Fruit fly (Drosophila melanogaster) whole organism, embryonic: ENCODE data around the gene Sgp.

Experiments
- Adf1 ChIP-seq: fragments of 200-800 bp; sonication (Bioruptor generic); IDR thresholded peaks from 2 replicates; pipeline ENCODE4 v1.3.6; 2022; ENCODE audit warnings: missing biosample characterization, missing genetic modification characterization
- B-H2 ChIP-seq: fragments of 200-800 bp; sonication (Bioruptor generic); optimal IDR thresholded peaks from 2 replicates; lab custom pipeline; 2018; ENCODE audit warnings: missing biosample characterization, mild to moderate bottlenecking, missing genetic modification characterization
- CG10462 ChIP-seq: fragments of 200-800 bp; sonication (Bioruptor generic); optimal IDR thresholded peaks from 2 replicates; lab custom pipeline; 2016; ENCODE audit warnings: missing biosample characterization, missing genetic modification characterization
- CG11085 ChIP-seq: fragments of 200-800 bp; sonication (Bioruptor generic); IDR thresholded peaks from 2 replicates; pipeline ENCODE4 v1.3.6; 2022; ENCODE audit warnings: missing biosample characterization, missing genetic modification characterization
- CG11398 ChIP-seq: fragments of 200-800 bp; sonication (Bioruptor generic); optimal IDR thresholded peaks from 2 replicates; lab custom pipeline; 2016; ENCODE audit warnings: missing biosample characterization, missing genetic modification characterization
- CG13775 ChIP-seq: fragments of 200-800 bp; sonication (Bioruptor generic); optimal IDR thresholded peaks from 3 replicates; lab custom pipeline; 2017; ENCODE audit warnings: missing biosample characterization, mild to moderate bottlenecking, missing genetic modification characterization
- CG14441 ChIP-seq: fragments of 200-800 bp; sonication (Bioruptor generic); IDR thresholded peaks from 2 replicates; pipeline ENCODE4 v1.3.6; 2022; ENCODE audit warnings: missing biosample characterization, missing genetic modification characterization
- CG14860 ChIP-seq: fragments of 200-800 bp; sonication (Bioruptor generic); IDR thresholded peaks from 3 replicates; pipeline ENCODE4 v1.3.6; 2022; ENCODE audit warnings: missing biosample characterization, missing genetic modification characterization; ENCODE audit not compliant: partially characterized antibody
- CG15269 ChIP-seq: fragments of 200-800 bp; sonication (Bioruptor generic); optimal IDR thresholded peaks from 2 replicates; lab custom pipeline; 2018; ENCODE audit warnings: missing biosample characterization, mild to moderate bottlenecking, missing genetic modification characterization, moderate library complexity
- CG1602 ChIP-seq: fragments of 200-800 bp; sonication (Bioruptor generic); optimal IDR thresholded peaks from 3 replicates; lab custom pipeline; 2016; ENCODE audit warnings: missing biosample characterization, missing genetic modification characterization
- CG17186 ChIP-seq: fragments of 200-800 bp; sonication (Bioruptor generic); optimal IDR thresholded peaks from 3 replicates; lab custom pipeline; 2017; ENCODE audit warnings: missing biosample characterization, missing genetic modification reagents, missing genetic modification characterization
- CG17802 ChIP-seq: fragments of 200-800 bp; sonication (Bioruptor generic); optimal IDR thresholded peaks from 2 replicates; lab custom pipeline; 2018; ENCODE audit warnings: missing biosample characterization, mild to moderate bottlenecking, missing genetic modification characterization, moderate library complexity
- CG3407 ChIP-seq: fragments of 200-800 bp; sonication (Bioruptor generic); optimal IDR thresholded peaks from 2 replicates; lab custom pipeline; 2018; ENCODE audit warnings: missing biosample characterization, mild to moderate bottlenecking, missing genetic modification characterization
- CG3847 ChIP-seq: fragments of 200-800 bp; sonication (Bioruptor generic); IDR thresholded peaks from 2 replicates; pipeline ENCODE4 v1.3.6; 2022; ENCODE audit warnings: missing biosample characterization, missing genetic modification characterization
- CG4282 ChIP-seq: fragments of 200-800 bp; sonication (Bioruptor generic); optimal IDR thresholded peaks from 2 replicates; lab custom pipeline; 2016; ENCODE audit warnings: missing biosample characterization, missing genetic modification characterization
- CG6813 ChIP-seq: fragments of 200-800 bp; sonication (Bioruptor generic); optimal IDR thresholded peaks from 2 replicates; lab custom pipeline; 2017; ENCODE audit warnings: missing biosample characterization, missing genetic modification characterization, mild to moderate bottlenecking, moderate library complexity, missing genetic modification reagents
- CG9609 ChIP-seq: fragments of 200-800 bp; sonication (Bioruptor generic); optimal IDR thresholded peaks from 3 replicates; lab custom pipeline; 2016; ENCODE audit warnings: missing biosample characterization, missing genetic modification characterization
- D19B ChIP-seq: fragments of 200-800 bp; sonication (Bioruptor generic); optimal IDR thresholded peaks from 2 replicates; lab custom pipeline; 2017; ENCODE audit warnings: missing biosample characterization, mild to moderate bottlenecking, missing genetic modification characterization
- Dfd ChIP-seq, 2 experiments: fragments of >200 bp; optimal IDR thresholded peaks; 2 replicates each; lab custom pipeline; 2017; ENCODE audit warnings: missing biosample characterization in 2 of 2, missing genetic modification characterization in 2 of 2
- Dll ChIP-seq: fragments of 200-800 bp; sonication (Bioruptor generic); IDR thresholded peaks from 4 replicates; pipeline ENCODE4 v1.3.6; 2022; ENCODE audit warnings: missing biosample characterization, missing genetic modification characterization; ENCODE audit not compliant: partially characterized antibody
- Ets97D ChIP-seq: fragments of 200-800 bp; sonication (Bioruptor generic); optimal IDR thresholded peaks from 3 replicates; lab custom pipeline; 2016; ENCODE audit warnings: missing biosample characterization, missing genetic modification characterization
- Fer3 ChIP-seq: fragments of 200-800 bp; sonication (Bioruptor generic); optimal IDR thresholded peaks from 2 replicates; lab custom pipeline; 2018; ENCODE audit warnings: missing biosample characterization, mild to moderate bottlenecking, missing genetic modification characterization, moderate library complexity
- H2.0 ChIP-seq: fragments of 200-800 bp; sonication (Bioruptor generic); IDR thresholded peaks from 2 replicates; pipeline ENCODE4 v1.3.6; 2022; ENCODE audit warnings: missing biosample characterization, missing genetic modification characterization
- Hr78 ChIP-seq, 2 experiments: fragments of 200-800 bp in 1 of 2; fragments of >200 bp in 1 of 2; sonication (Bioruptor generic) in 1 of 2; optimal IDR thresholded peaks; 2 replicates each; lab custom pipeline; 2017 to 2019; ENCODE audit warnings: missing biosample characterization in 2 of 2, missing genetic modification characterization in 2 of 2, mild to moderate bottlenecking in 1 of 2, moderate library complexity in 1 of 2
- Jarid2 ChIP-seq: fragments of 200-800 bp; sonication (Bioruptor generic); optimal IDR thresholded peaks from 3 replicates; lab custom pipeline; 2017; ENCODE audit warnings: mild to moderate bottlenecking, missing biosample characterization, missing genetic modification reagents, missing genetic modification characterization
- NK7.1 ChIP-seq: fragments of 200-800 bp; sonication (Bioruptor generic); optimal IDR thresholded peaks from 3 replicates; lab custom pipeline; 2016; ENCODE audit warnings: missing biosample characterization, missing genetic modification characterization
- Usf ChIP-seq: fragments of 200-800 bp; sonication (Bioruptor generic); optimal IDR thresholded peaks from 2 replicates; lab custom pipeline; 2017; ENCODE audit warnings: missing genotype, missing biosample characterization, missing genetic modification characterization
- btn ChIP-seq: fragments of 200-800 bp; sonication (Bioruptor generic); optimal IDR thresholded peaks from 2 replicates; lab custom pipeline; 2016; ENCODE audit warnings: missing biosample characterization, missing genetic modification characterization
- cad ChIP-seq: fragments of >200 bp; optimal IDR thresholded peaks from 2 replicates; lab custom pipeline; 2017; ENCODE audit warnings: missing biosample characterization, missing genetic modification characterization
- chinmo ChIP-seq: fragments of 200-800 bp; sonication (Bioruptor generic); IDR thresholded peaks from 4 replicates; pipeline ENCODE4 v1.3.6; 2022; ENCODE audit warnings: missing biosample characterization, missing genetic modification characterization; ENCODE audit not compliant: partially characterized antibody
- croc ChIP-seq: fragments of 200-800 bp; sonication (Bioruptor generic); conservative IDR thresholded peaks from 3 replicates; pipeline ENCODE4 v1.3.6; 2022; ENCODE audit warnings: missing biosample characterization, missing genetic modification characterization
- disco-r ChIP-seq: fragments of 200-800 bp; sonication (Bioruptor generic); optimal IDR thresholded peaks from 2 replicates; lab custom pipeline; 2016; ENCODE audit warnings: missing biosample characterization, missing genetic modification characterization
- eyg ChIP-seq: fragments of 200-800 bp; sonication (Bioruptor generic); optimal IDR thresholded peaks from 3 replicates; lab custom pipeline; 2016; ENCODE audit warnings: missing biosample characterization, missing genetic modification characterization
- klu ChIP-seq: fragments of 200-800 bp; sonication (Bioruptor generic); IDR thresholded peaks from 2 replicates; pipeline ENCODE4 v1.3.6; 2022; ENCODE audit warnings: missing biosample characterization, missing genetic modification characterization
- kni ChIP-seq: fragments of 200-800 bp; sonication (Bioruptor generic); optimal IDR thresholded peaks from 3 replicates; lab custom pipeline; 2017; ENCODE audit warnings: mild to moderate bottlenecking, missing biosample characterization, missing genetic modification reagents, missing genetic modification characterization
- lab ChIP-seq: fragments of 200-800 bp; sonication (Bioruptor generic); optimal IDR thresholded peaks from 3 replicates; lab custom pipeline; 2017; ENCODE audit warnings: missing biosample characterization, missing genetic modification characterization, mild to moderate bottlenecking, moderate library complexity, missing genetic modification reagents
- luna ChIP-seq: fragments of 200-800 bp; sonication (Bioruptor generic); optimal IDR thresholded peaks from 2 replicates; lab custom pipeline; 2016; ENCODE audit warnings: missing biosample characterization, missing genetic modification characterization
- oc ChIP-seq: fragments of 200-800 bp; sonication (Bioruptor generic); optimal IDR thresholded peaks from 2 replicates; lab custom pipeline; 2018; ENCODE audit warnings: missing biosample characterization, mild to moderate bottlenecking, missing genetic modification characterization, moderate library complexity
- psq ChIP-seq: fragments of 200-800 bp; sonication (Bioruptor generic); optimal IDR thresholded peaks from 2 replicates; lab custom pipeline; 2017; ENCODE audit warnings: missing biosample characterization, missing genetic modification characterization
- pzg ChIP-seq: fragments of 200-800 bp; sonication (Bioruptor generic); optimal IDR thresholded peaks from 3 replicates; lab custom pipeline; 2018; ENCODE audit warnings: missing biosample characterization, mild to moderate bottlenecking, missing genetic modification characterization, moderate library complexity
- row ChIP-seq: fragments of 200-800 bp; sonication (Bioruptor generic); IDR thresholded peaks from 3 replicates; pipeline ENCODE4 v1.3.6; 2022; ENCODE audit warnings: missing biosample characterization, missing genetic modification characterization
- schlank ChIP-seq: fragments of 200-800 bp; sonication (Bioruptor generic); optimal IDR thresholded peaks from 2 replicates; lab custom pipeline; 2018; ENCODE audit warnings: missing biosample characterization, mild to moderate bottlenecking, missing genetic modification characterization
- so ChIP-seq: fragments of 200-800 bp; sonication (Bioruptor generic); IDR thresholded peaks from 3 replicates; pipeline ENCODE4 v1.3.6; 2022; ENCODE audit warnings: missing biosample characterization, missing genetic modification characterization
- sob ChIP-seq: fragments of 200-800 bp; sonication (Bioruptor generic); IDR thresholded peaks from 2 replicates; pipeline ENCODE4 v1.3.6; 2022; ENCODE audit warnings: missing biosample characterization, missing genetic modification characterization
- sqz ChIP-seq: fragments of 200-800 bp; sonication (Bioruptor generic); optimal IDR thresholded peaks from 3 replicates; lab custom pipeline; 2018; ENCODE audit warnings: missing biosample characterization, mild to moderate bottlenecking, missing genetic modification characterization
- tll ChIP-seq, 2 experiments: fragments of 200-800 bp in 1 of 2; fragments of >200 bp in 1 of 2; sonication (Bioruptor generic) in 1 of 2; optimal IDR thresholded peaks; 2 replicates each; lab custom pipeline; 2017 to 2019; ENCODE audit warnings: missing biosample characterization in 2 of 2, missing genetic modification characterization in 2 of 2, mild to moderate bottlenecking in 1 of 2, moderate library complexity in 1 of 2
- toy ChIP-seq: fragments of 200-800 bp; sonication (Bioruptor generic); IDR thresholded peaks from 2 replicates; pipeline ENCODE4 v1.3.6; 2022; ENCODE audit warnings: missing biosample characterization, missing genetic modification characterization
- unpg ChIP-seq: fragments of 200-800 bp; sonication (Bioruptor generic); optimal IDR thresholded peaks from 3 replicates; lab custom pipeline; 2018; ENCODE audit warnings: missing biosample characterization, mild to moderate bottlenecking, missing genetic modification characterization, moderate library complexity
- wor ChIP-seq: fragments of 200-800 bp; sonication (Bioruptor generic); IDR thresholded peaks from 2 replicates; pipeline ENCODE4 v1.3.6; 2022; ENCODE audit warnings: missing biosample characterization, missing genetic modification characterization
- zen2 ChIP-seq: fragments of 200-800 bp; sonication (Bioruptor generic); IDR thresholded peaks from 3 replicates; pipeline ENCODE4 v1.3.6; 2022; ENCODE audit warnings: missing biosample characterization, missing genetic modification characterization; ENCODE audit not compliant: partially characterized antibody

Sgp gene

dm6 chr2L:8517256-8517694, 2.2 kb upstream of the Sgp start, which contains the start of the genes mRpL51 and Uba4 (continued):
- TF ChIP-seq H2.0 (GFP tag; lab: Robert Waterston, UW) (no peak), sob (GFP tag; lab: Robert Waterston, UW) (no peak), disco-r (GFP tag; lab: Kevin White, UChicago) (no peak), Jarid2 (GFP tag; lab: Kevin White, UChicago) (no peak), CG11085 (no peak), row (GFP tag; lab: Robert Waterston, UW) (peak; percentile 39; the same call in 1 of the 3 replicates), CG9609 (peak; percentile 40), pzg (peak; percentile 71), Ets97D (GFP tag; lab: Kevin White, UChicago) (peak; percentile 47), klu (GFP tag; lab: Robert Waterston, UW) (no peak), CG3847 (GFP tag; lab: Robert Waterston, UW) (no peak), oc (tag; lab: Kevin White, UChicago) (no peak), CG17802 (tag; lab: Kevin White, UChicago) (no peak), wor (GFP tag; lab: Robert Waterston, UW) (no peak), kni (GFP tag; lab: Kevin White, UChicago) (peak; percentile 25), CG14860 (GFP tag; lab: Robert Waterston, UW) (0 out of 3 replicates have a peak, but pooled peaks have one; percentile 52), CG1602 (GFP tag; lab: Kevin White, UChicago) (no peak), CG17186 (GFP tag; lab: Kevin White, UChicago) (peak; percentile 39), toy (no peak), Adf1 (GFP tag; lab: Robert Waterston, UW) (no peak), CG3407 (no peak), eyg (GFP tag; lab: Kevin White, UChicago) (no peak), B-H2 (GFP tag; lab: Kevin White, UChicago) (peak; percentile 39), schlank (tag; lab: Kevin White, UChicago) (no peak), Hr78 (GFP tag; optimal IDR thresholded peaks at IDR 0.05; lab: Kevin White, UChicago) (no peak), Dfd (GFP tag; optimal IDR thresholded peaks at IDR 0.05; lab: Kevin White, UChicago) (no peak), tll (GFP tag; optimal IDR thresholded peaks at IDR 0.05; lab: Kevin White, UChicago) (peak in 1 of 2 experiments; percentile 31), Dll (peak; percentile 73; the same call in 3 of the 4 replicates), CG14441 (GFP tag; lab: Robert Waterston, UW) (no peak), lab (GFP tag; lab: Kevin White, UChicago) (no peak), NK7.1 (no peak), so (GFP tag; lab: Robert Waterston, UW) (no peak), luna (GFP tag; lab: Kevin White, UChicago) (no peak), sqz (no peak), CG11398 (GFP tag; lab: Kevin White, UChicago) (peak; percentile 19), D19B (no peak), zen2 (GFP tag; lab: Robert Waterston, UW) (peak; percentile 72; the same call in 2 of the 3 replicates), CG6813 (GFP tag; lab: Kevin White, UChicago) (no peak), CG10462 (no peak), croc (no peak), chinmo (GFP tag; lab: Robert Waterston, UW) (0 out of 4 replicates have a peak, but pooled peaks have one; percentile 38), cad (GFP tag; lab: Kevin White, UChicago) (no peak), unpg (GFP tag; lab: Kevin White, UChicago) (peak; percentile 38), CG13775 (GFP tag; lab: Kevin White, UChicago) (peak; percentile 16), btn (GFP tag; lab: Kevin White, UChicago) (no peak), psq (no peak), Usf (GFP tag; lab: Kevin White, UChicago) (no peak), CG15269 (tag; lab: Kevin White, UChicago) (peak; percentile 3), Fer3 (tag; lab: Kevin White, UChicago) (peak; percentile 1), CG4282 (GFP tag; lab: Kevin White, UChicago) (peak; percentile 28)
